Fruit fly (Drosophila melanogaster) whole organism: ENCODE measurements around the gene CG3071.

Experiments
- CG8478 ChIP-seq: fragments of >200 bp; optimal IDR thresholded peaks from 2 replicates; lab custom pipeline; 2018; ENCODE audit warnings: inconsistent platforms
- psq ChIP-seq: fragments of >200 bp; optimal IDR thresholded peaks from 2 replicates; lab custom pipeline; 2017

DNA sequence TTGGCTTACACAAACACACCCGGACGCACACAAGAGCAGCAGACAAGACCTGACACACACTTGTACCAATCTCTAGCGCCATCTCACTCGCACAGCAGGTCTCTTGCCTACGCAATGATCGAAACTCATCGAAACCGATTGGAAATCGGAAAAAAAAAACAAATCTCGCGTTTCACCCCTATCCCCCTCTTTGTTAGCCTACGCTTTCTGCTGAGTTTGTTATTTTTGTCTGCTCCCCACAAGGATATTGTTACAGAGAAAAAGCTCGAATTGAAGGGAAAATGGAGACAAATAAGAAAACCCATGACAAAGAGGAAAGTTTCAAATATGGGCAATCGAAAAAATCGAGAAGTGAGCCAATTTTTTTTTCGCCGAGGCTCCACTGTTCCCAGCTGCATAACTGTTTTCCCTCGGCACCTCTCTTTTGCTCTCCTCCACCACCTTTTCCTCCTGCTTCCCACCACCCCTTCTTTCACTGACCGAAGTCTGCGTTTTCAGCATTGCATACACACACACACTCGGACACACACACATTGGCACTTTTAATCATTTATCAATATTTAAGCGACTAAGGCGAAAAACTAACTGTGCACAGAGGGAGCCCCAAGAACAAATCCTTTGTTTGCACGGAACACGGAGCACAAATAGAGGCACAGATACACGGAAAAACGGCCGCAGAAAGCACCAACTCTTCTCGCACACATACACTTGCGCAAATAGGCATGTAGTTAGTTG, 7.4 kb downstream of the CG3071 start:
- TF ChIP-seq CG8478 (no peak), psq (lab: Kevin White, UChicago) (no peak)
